Worm (Caenorhabditis elegans) whole organism, midembryonic: Measurements from ENCODE around the gene C02F5.13.

Source experiments
- flt-1 ChIP-seq: fragments of 200-800 bp; sonication (Bioruptor generic); IDR thresholded peaks from 2 replicates; pipeline ENCODE4 v1.3.6; 2022; ENCODE audit warnings: missing genetic modification characterization, missing compliant biosample characterization
- med-1 ChIP-seq: sonication (generic microtip); optimal IDR thresholded peaks from 2 replicates; lab custom pipeline; 2017; ENCODE audit warnings: missing genetic modification characterization, mild to moderate bottlenecking, missing compliant biosample characterization, antibody characterized with exemption, missing genetic modification reagents; ENCODE audit not compliant: insufficient read depth
- tab-1 ChIP-seq: fragments of 200-800 bp; sonication (Bioruptor generic); IDR thresholded peaks from 2 replicates; pipeline ENCODE4 v1.3.6; 2022; ENCODE audit warnings: missing genetic modification characterization, missing compliant biosample characterization
- ztf-23 ChIP-seq: fragments of 200-800 bp; sonication (Bioruptor generic); IDR thresholded peaks from 2 replicates; pipeline ENCODE4 v1.3.6; 2022; ENCODE audit warnings: missing genetic modification reagents, missing genetic modification characterization, missing compliant biosample characterization

ce11 chrIII:8226178-8226577 lies 21.0 kb upstream of the C02F5.13 start, which contains the start of gene rfs-1:
- TF ChIP-seq med-1 (no peak), tab-1 (GFP tag; lab: Robert Waterston, UW) (no peak), flt-1 (GFP tag; lab: Robert Waterston, UW) (no peak), ztf-23 (GFP tag; lab: Robert Waterston, UW) (no peak)
